Fruit fly (Drosophila melanogaster): ENCODE measurements around the gene Cht7.

The Cht7 gene

DNA sequence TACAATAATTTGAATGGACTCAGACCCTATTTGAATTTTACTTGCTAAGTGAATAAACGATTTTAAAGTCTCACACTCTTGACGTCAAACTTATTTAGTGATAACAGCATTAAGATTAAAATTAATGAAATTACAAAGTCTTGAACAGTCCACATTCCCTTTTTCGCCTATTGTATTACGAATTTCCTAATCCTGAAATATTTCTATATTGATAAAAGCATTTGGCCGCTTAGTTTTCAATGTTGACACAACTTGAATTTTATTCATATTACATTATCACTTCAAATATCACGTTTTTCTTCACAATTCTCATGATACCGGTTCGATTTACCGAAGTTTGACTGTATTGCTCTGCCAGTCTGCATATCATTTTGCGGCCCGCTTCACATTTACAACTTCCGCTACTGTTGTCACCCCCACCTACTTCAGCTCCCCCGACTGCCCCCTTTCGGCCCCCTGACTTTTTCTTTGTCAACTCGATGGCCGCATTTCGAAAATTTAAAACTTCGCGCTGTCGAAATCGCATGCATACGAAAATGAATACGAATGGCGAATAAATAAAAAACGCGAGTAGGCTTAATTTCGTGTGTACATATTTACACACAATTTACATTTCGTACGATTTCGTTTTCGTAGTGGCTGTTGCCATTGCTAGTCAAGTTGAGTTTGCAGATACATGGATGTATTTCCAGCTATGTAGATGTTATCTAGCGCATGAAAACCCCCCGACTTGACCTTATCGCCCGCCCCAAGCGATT lies 28.2 kb downstream of the Cht7 start (continued):
- TF ChIP-seq Sox102F (GFP tag; optimal IDR thresholded peaks at IDR 0.05) (peak; percentile 48), eve (GFP tag; optimal IDR thresholded peaks at IDR 0.05) (peak in 1 of 2 experiments; percentile 80), CG2199 (GFP tag; IDR thresholded peaks at IDR 0.05) (no peak), Eip74EF (GFP tag; optimal IDR thresholded peaks at IDR 0.05) (peak; percentile 21 to 86), ewg (GFP tag; optimal IDR thresholded peaks at IDR 0.05) (no peak), CG15073 (GFP tag; optimal IDR thresholded peaks at IDR 0.05) (no peak), CG12769 (tag; optimal IDR thresholded peaks at IDR 0.05) (peak; percentile 69), CG15269 (tag; optimal IDR thresholded peaks at IDR 0.05) (peak; percentile 41), usp (GFP tag; optimal IDR thresholded peaks at IDR 0.05) (no peak), fd3F (GFP tag; optimal IDR thresholded peaks at IDR 0.05) (peak; percentile 35), ci (GFP tag; IDR thresholded peaks at IDR 0.05) (peak; percentile 58; the same call in 1 of the 3 replicates), CG12219 (GFP tag; optimal IDR thresholded peaks at IDR 0.05) (no peak), Dll (GFP tag; IDR thresholded peaks at IDR 0.05; ENCODE audit: partially characterized antibody) (no peak), CG11093 (GFP tag; IDR thresholded peaks at IDR 0.05) (0 out of 3 replicates have a peak, but pooled peaks have one; percentile 20), schlank (tag; optimal IDR thresholded peaks at IDR 0.05) (peak; percentile 49), ERR (GFP tag; optimal IDR thresholded peaks at IDR 0.05) (no peak), lilli (GFP tag; optimal IDR thresholded peaks at IDR 0.05) (peak; percentile 26), Hsf (GFP tag; optimal IDR thresholded peaks at IDR 0.05) (no peak), pum (GFP tag; optimal IDR thresholded peaks at IDR 0.05) (no peak), Dfd (GFP tag; optimal IDR thresholded peaks at IDR 0.05) (no peak), Oli (tag; optimal IDR thresholded peaks at IDR 0.05) (peak; percentile 68), sug (tag; optimal IDR thresholded peaks at IDR 0.05) (peak; percentile 25), jigr1 (GFP tag; IDR thresholded peaks at IDR 0.05) (no peak), ash1 (GFP tag; optimal IDR thresholded peaks at IDR 0.05) (no peak), CG14710 (tag; optimal IDR thresholded peaks at IDR 0.05) (peak; percentile 1), insv (GFP tag; optimal IDR thresholded peaks at IDR 0.05) (no peak), Sox100B (GFP tag; optimal IDR thresholded peaks at IDR 0.05) (peak; percentile 52), H15 (GFP tag; IDR thresholded peaks at IDR 0.05) (no peak), amos (GFP tag; IDR thresholded peaks at IDR 0.05; ENCODE audit: partially characterized antibody) (no peak), Hr3 (GFP tag; optimal IDR thresholded peaks at IDR 0.05) (no peak), CG14014 (GFP tag; IDR thresholded peaks at IDR 0.05) (peak; percentile 61; the same call in 1 of the 2 replicates), slp2 (GFP tag; optimal IDR thresholded peaks at IDR 0.05) (no peak), Meics (GFP tag; optimal IDR thresholded peaks at IDR 0.05) (peak; percentile 65), Pdp1 (GFP tag; optimal IDR thresholded peaks at IDR 0.05) (no peak), bsh (GFP tag; optimal IDR thresholded peaks at IDR 0.05) (peak in 1 of 2 experiments; percentile 14), MESR4 (GFP tag; optimal IDR thresholded peaks at IDR 0.05) (no peak), CG13424 (tag; optimal IDR thresholded peaks at IDR 0.05) (peak; percentile 43), CG18262 (tag; optimal IDR thresholded peaks at IDR 0.05) (peak; percentile 52), CG12391 (tag; optimal IDR thresholded peaks at IDR 0.05) (peak; percentile 45), HLHmδ (GFP tag; optimal IDR thresholded peaks at IDR 0.05) (no peak), PHDP (tag; optimal IDR thresholded peaks at IDR 0.05) (peak; percentile 22), CG10147 (GFP tag; optimal IDR thresholded peaks at IDR 0.05) (peak; percentile 21), Hand (GFP tag; optimal IDR thresholded peaks at IDR 0.05) (no peak), Tbp (GFP tag; optimal IDR thresholded peaks at IDR 0.05) (no peak), CG9932 (GFP tag; IDR thresholded peaks at IDR 0.05) (no peak), D19A (tag; optimal IDR thresholded peaks at IDR 0.05) (no peak), ap (GFP tag; IDR thresholded peaks at IDR 0.05) (peak; percentile 35; the same call in 1 of the 2 replicates), CG7987 (GFP tag; optimal IDR thresholded peaks at IDR 0.05) (peak; percentile 79)

All from whole organism, embryonic.